Worm (Caenorhabditis elegans) whole organism, late embryonic: ENCODE measurements around the gene F43E2.6.

Experiments used
- C38D4.7 ChIP-seq: fragments of 200-800 bp; sonication (Bioruptor generic); optimal IDR thresholded peaks from 2 replicates; lab custom pipeline; 2018; ENCODE audit warnings: mild to moderate bottlenecking, missing genetic modification characterization, moderate library complexity, missing compliant biosample characterization
- ahr-1 ChIP-seq: sonication (generic microtip); optimal IDR thresholded peaks from 2 replicates; lab custom pipeline; 2016; ENCODE audit warnings: missing genetic modification characterization, missing compliant biosample characterization
- ceh-14 ChIP-seq: sonication (generic microtip); optimal IDR thresholded peaks from 2 replicates; lab custom pipeline; 2016; ENCODE audit warnings: missing genotype, missing genetic modification characterization, missing compliant biosample characterization
- ceh-19 ChIP-seq: fragments of 200-800 bp; sonication (Bioruptor generic); optimal IDR thresholded peaks from 2 replicates; lab custom pipeline; 2018; ENCODE audit warnings: mild to moderate bottlenecking, missing genetic modification characterization, missing compliant biosample characterization
- ceh-2 ChIP-seq: sonication (generic microtip); optimal IDR thresholded peaks from 2 replicates; lab custom pipeline; 2016; ENCODE audit warnings: missing genotype, missing genetic modification characterization, missing compliant biosample characterization
- ceh-30 ChIP-seq: fragments of 150-350 bp; optimal IDR thresholded peaks from 2 replicates; lab custom pipeline; 2014; ENCODE audit warnings: missing biosample characterization, missing genetic modification characterization
- ceh-31 ChIP-seq: sonication (generic microtip); optimal IDR thresholded peaks from 2 replicates; lab custom pipeline; 2016; ENCODE audit warnings: missing genetic modification characterization, missing compliant biosample characterization
- ceh-34 ChIP-seq: sonication (generic microtip); optimal IDR thresholded peaks from 2 replicates; lab custom pipeline; 2016; ENCODE audit warnings: mild to moderate bottlenecking, missing genetic modification characterization, missing compliant biosample characterization
- ceh-45 ChIP-seq: fragments of 200-800 bp; sonication (Bioruptor generic); IDR thresholded peaks from 2 replicates; pipeline ENCODE4 v1.3.6; 2022; ENCODE audit warnings: missing genetic modification reagents, missing genetic modification characterization, missing compliant biosample characterization
- ceh-9 ChIP-seq: sonication (generic microtip); optimal IDR thresholded peaks from 2 replicates; lab custom pipeline; 2016; ENCODE audit warnings: mild to moderate bottlenecking, missing genetic modification characterization, inconsistent platforms, missing compliant biosample characterization
- che-1 ChIP-seq: sonication (generic microtip); optimal IDR thresholded peaks from 2 replicates; lab custom pipeline; 2016; ENCODE audit warnings: mild to moderate bottlenecking, missing genetic modification characterization, missing compliant biosample characterization
- elt-2 ChIP-seq: sonication (generic microtip); optimal IDR thresholded peaks from 2 replicates; lab custom pipeline; 2016; ENCODE audit warnings: missing genetic modification reagents, missing genetic modification characterization, missing compliant biosample characterization
- eyg-1 ChIP-seq: sonication (generic microtip); optimal IDR thresholded peaks from 2 replicates; lab custom pipeline; 2016; ENCODE audit warnings: missing genotype, missing genetic modification characterization, missing compliant biosample characterization
- fkh-10 ChIP-seq: fragments of 150-350 bp; optimal IDR thresholded peaks from 2 replicates; lab custom pipeline; 2014; ENCODE audit warnings: missing biosample characterization, missing genetic modification reagents, missing genetic modification characterization
- gmeb-2 ChIP-seq: sonication (generic microtip); optimal IDR thresholded peaks from 2 replicates; lab custom pipeline; 2016; ENCODE audit warnings: missing genetic modification characterization, inconsistent platforms, missing compliant biosample characterization
- hlh-30 ChIP-seq: sonication (generic microtip); optimal IDR thresholded peaks from 2 replicates; lab custom pipeline; 2017; ENCODE audit warnings: antibody characterized with exemption, missing genetic modification characterization, missing compliant biosample characterization; ENCODE audit not compliant: insufficient read depth
- hlh-6 ChIP-seq: sonication (generic microtip); optimal IDR thresholded peaks from 2 replicates; lab custom pipeline; 2016; ENCODE audit warnings: missing genotype, missing genetic modification characterization, missing compliant biosample characterization
- mec-3 ChIP-seq: sonication (generic microtip); optimal IDR thresholded peaks from 2 replicates; lab custom pipeline; 2016; ENCODE audit warnings: borderline replicate concordance, missing genetic modification characterization, missing compliant biosample characterization
- npax-4 ChIP-seq: sonication (generic microtip); optimal IDR thresholded peaks from 2 replicates; lab custom pipeline; 2016; ENCODE audit warnings: missing genetic modification characterization, missing compliant biosample characterization
- odd-2 ChIP-seq: sonication (generic microtip); optimal IDR thresholded peaks from 2 replicates; lab custom pipeline; 2017; ENCODE audit warnings: antibody characterized with exemption, mild to moderate bottlenecking, missing genetic modification characterization, missing compliant biosample characterization
- pat-9 ChIP-seq: fragments of 200-800 bp; sonication (Bioruptor generic); optimal IDR thresholded peaks from 2 replicates; lab custom pipeline; 2018; ENCODE audit warnings: mild to moderate bottlenecking, missing genetic modification characterization, moderate library complexity, missing compliant biosample characterization
- pax-1 ChIP-seq: fragments of 150-350 bp; optimal IDR thresholded peaks from 2 replicates; lab custom pipeline; 2014; ENCODE audit warnings: missing biosample characterization, missing genetic modification characterization
- pha-2 ChIP-seq: sonication (generic microtip); optimal IDR thresholded peaks from 2 replicates; lab custom pipeline; 2017; ENCODE audit warnings: mild to moderate bottlenecking, missing genetic modification characterization, missing compliant biosample characterization
- pqm-1 ChIP-seq: sonication (generic microtip); optimal IDR thresholded peaks from 2 replicates; lab custom pipeline; 2016; ENCODE audit warnings: missing genetic modification characterization, missing compliant biosample characterization
- ref-2 ChIP-seq: sonication (generic microtip); optimal IDR thresholded peaks from 2 replicates; lab custom pipeline; 2016; ENCODE audit warnings: missing genetic modification characterization, missing compliant biosample characterization
- rnt-1 ChIP-seq: sonication (generic microtip); optimal IDR thresholded peaks from 2 replicates; lab custom pipeline; 2016; ENCODE audit warnings: missing genetic modification characterization, missing compliant biosample characterization
- sox-4 ChIP-seq: sonication (generic microtip); optimal IDR thresholded peaks from 2 replicates; lab custom pipeline; 2017; ENCODE audit warnings: mild to moderate bottlenecking, missing genetic modification characterization, inconsistent platforms, missing compliant biosample characterization
- syd-9 ChIP-seq: sonication (generic microtip); optimal IDR thresholded peaks from 2 replicates; lab custom pipeline; 2016; ENCODE audit warnings: mild to moderate bottlenecking, missing genetic modification characterization, moderate library complexity, missing compliant biosample characterization
- tbx-7 ChIP-seq: sonication (generic microtip); optimal IDR thresholded peaks from 2 replicates; lab custom pipeline; 2016; ENCODE audit warnings: missing genotype, missing genetic modification characterization, missing compliant biosample characterization
- unc-3 ChIP-seq, 2 experiments: fragments of 200-800 bp in 1 of 2; sonication (Bioruptor generic) in 1 of 2; sonication (generic microtip) in 1 of 2; conservative IDR thresholded peaks in 1 of 2; optimal IDR thresholded peaks in 1 of 2; 2 replicates each; pipeline versions ENCODE4 v1.3.6 to Lab custom; 2016 to 2022; ENCODE audit warnings: missing compliant biosample characterization in 2 of 2, missing genetic modification characterization in 2 of 2, missing genetic modification reagents in 1 of 2
- unc-55 ChIP-seq: sonication (generic microtip); optimal IDR thresholded peaks from 2 replicates; lab custom pipeline; 2017; ENCODE audit warnings: missing biosample characterization, missing genetic modification reagents, missing genetic modification characterization
- unc-86 ChIP-seq: sonication (generic microtip); optimal IDR thresholded peaks from 2 replicates; lab custom pipeline; 2016; ENCODE audit warnings: missing genetic modification characterization, missing compliant biosample characterization
- ztf-16 ChIP-seq: sonication (generic microtip); optimal IDR thresholded peaks from 2 replicates; lab custom pipeline; 2017; ENCODE audit warnings: missing genetic modification characterization, missing compliant biosample characterization

F43E2.6 gene

ce11 chrII:7368761-7369160 is at the start of gene F43E2.6:
Gene F43E2.6, minus strand, starts transcription at chrII:7368861.
- TF ChIP-seq tbx-7 (tag; lab: Kevin White, UChicago) (no peak), npax-4 (tag; lab: Kevin White, UChicago) (no peak), ceh-34 (tag; lab: Kevin White, UChicago) (no peak), fkh-10 (no peak), pqm-1 (no peak), odd-2 (no peak), hlh-6 (tag; lab: Kevin White, UChicago) (no peak), ref-2 (tag; lab: Kevin White, UChicago) (no peak), pax-1 (no peak), pat-9 (tag; lab: Kevin White, UChicago) (no peak), ceh-2 (tag; lab: Kevin White, UChicago) (no peak), ceh-30 (tag; lab: Kevin White, UChicago) (no peak), ceh-45 (GFP tag; lab: Robert Waterston, UW) (no peak), gmeb-2 (no peak), pha-2 (no peak)

- TF ChIP-seq unc-86 (tag; lab: Kevin White, UChicago) (no peak), eyg-1 (tag; lab: Kevin White, UChicago) (no peak), ceh-45 (GFP tag; lab: Robert Waterston, UW) (no peak), ceh-14 (tag; lab: Kevin White, UChicago) (no peak), hlh-30 (no peak), ztf-16 (tag; lab: Kevin White, UChicago) (no peak), npax-4 (tag; lab: Kevin White, UChicago) (no peak), ahr-1 (no peak), rnt-1 (tag; lab: Kevin White, UChicago) (no peak)
Observed at ce11 chrII:7413764-7414163, 45.1 kb upstream of the F43E2.6 start.

ce11 chrII:7413275-7413674 is 44.6 kb upstream of the F43E2.6 start:
- TF ChIP-seq ceh-19 (GFP tag; lab: Kevin White, UChicago) (no peak), tbx-7 (tag; lab: Kevin White, UChicago) (no peak), ceh-45 (GFP tag; lab: Robert Waterston, UW) (no peak), ref-2 (tag; lab: Kevin White, UChicago) (no peak), ceh-9 (tag; lab: Kevin White, UChicago) (no peak), unc-55 (no peak), syd-9 (no peak), C38D4.7 (GFP tag; lab: Kevin White, UChicago) (no peak), pqm-1 (no peak), mec-3 (tag; lab: Kevin White, UChicago) (no peak)

- TF ChIP-seq fkh-10 (no peak), ceh-14 (tag; lab: Kevin White, UChicago) (no peak)
Observed at ce11 chrII:7411930-7412329, 43.3 kb upstream of the F43E2.6 start, which contains the start of gene K02A2.5. Gene K02A2.5, minus strand, starts transcription at chrII:7412030.

DNA sequence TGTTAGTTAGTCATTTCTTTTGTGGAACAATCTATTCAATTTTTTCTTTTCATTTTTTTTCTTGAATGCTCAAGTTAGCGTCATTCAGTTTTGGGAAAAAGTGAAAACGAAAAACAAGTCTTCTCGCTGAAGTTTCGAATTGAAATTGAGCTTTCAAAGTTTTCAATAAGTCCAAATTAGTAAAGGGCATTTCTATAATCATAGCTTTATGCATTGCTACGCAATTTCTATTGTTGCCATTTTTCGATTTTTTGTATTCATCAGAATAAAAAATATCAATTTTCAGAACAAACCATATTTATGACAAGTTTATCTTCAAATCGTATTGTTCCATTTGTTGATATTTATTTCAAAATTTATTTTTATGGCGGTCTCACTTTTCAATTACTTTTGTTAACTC is 39.5 kb upstream of the F43E2.6 start, which contains the start of gene srd-55:
srd-55 (plus strand) TSS at position 301 of the 400 bp plus-strand sequence.
- TF ChIP-seq sox-4 (tag; lab: Kevin White, UChicago), result no peak
- TF ChIP-seq eyg-1 (tag; lab: Kevin White, UChicago), result no peak
- TF ChIP-seq che-1 (tag; lab: Kevin White, UChicago), result no peak
- TF ChIP-seq elt-2, result no peak
- TF ChIP-seq ceh-31 (tag; lab: Kevin White, UChicago), result no peak
- TF ChIP-seq unc-3 (GFP tag; conservative IDR thresholded peaks at IDR 0.05; lab: Robert Waterston, UW), result no peak
- TF ChIP-seq unc-3 (tag; optimal IDR thresholded peaks at IDR 0.05; lab: Kevin White, UChicago), result no peak
- no peak for TF ChIP-seq ceh-2 (tag; lab: Kevin White, UChicago)
